Worm (Caenorhabditis elegans) whole organism, young adult: ENCODE results near the gene F25B4.4.

Source experiments
- B0336.3 ChIP-seq: fragments of 200-800 bp; sonication (Bioruptor generic); IDR thresholded peaks from 2 replicates; pipeline ENCODE4 v1.3.6; 2022; ENCODE audit warnings: missing genetic modification characterization, missing compliant biosample characterization
- C06A6.2 ChIP-seq: fragments of 200-800 bp; sonication (Bioruptor generic); conservative IDR thresholded peaks from 2 replicates; pipeline ENCODE4 v1.3.6; 2022; ENCODE audit warnings: missing genetic modification characterization, missing compliant biosample characterization
- F22D6.2 ChIP-seq: sonication (generic microtip); optimal IDR thresholded peaks from 2 replicates; lab custom pipeline; 2016; ENCODE audit warnings: mild to moderate bottlenecking, missing genetic modification characterization, missing compliant biosample characterization
- F23B12.7 ChIP-seq: sonication (generic microtip); optimal IDR thresholded peaks from 2 replicates; lab custom pipeline; 2017; ENCODE audit warnings: missing genetic modification characterization, mild to moderate bottlenecking, missing compliant biosample characterization, antibody characterized with exemption, moderate library complexity; ENCODE audit not compliant: insufficient read depth
- F49E8.2 ChIP-seq: sonication (generic microtip); optimal IDR thresholded peaks from 3 replicates; lab custom pipeline; 2017; ENCODE audit warnings: missing genetic modification characterization, mild to moderate bottlenecking, missing compliant biosample characterization, antibody characterized with exemption, moderate library complexity; ENCODE audit not compliant: insufficient read depth
- F55B11.4 ChIP-seq: sonication (generic microtip); optimal IDR thresholded peaks from 2 replicates; lab custom pipeline; 2016; ENCODE audit warnings: missing compliant biosample characterization, missing genetic modification characterization, borderline replicate concordance; ENCODE audit not compliant: insufficient read depth
- K11D2.4 ChIP-seq: fragments of 200-800 bp; sonication (Bioruptor generic); IDR thresholded peaks from 2 replicates; pipeline ENCODE4 v1.3.6; 2022; ENCODE audit warnings: missing genetic modification reagents, missing genetic modification characterization, missing compliant biosample characterization
- Y53G8AR.9 ChIP-seq: fragments of 200-800 bp; sonication (Bioruptor generic); conservative IDR thresholded peaks from 2 replicates; pipeline ENCODE4 v1.3.6; 2022; ENCODE audit warnings: missing genetic modification reagents, missing genetic modification characterization, missing compliant biosample characterization
- ZK185.1 ChIP-seq: sonication (generic microtip); optimal IDR thresholded peaks from 2 replicates; lab custom pipeline; 2016; ENCODE audit warnings: mild to moderate bottlenecking, missing genetic modification characterization, missing compliant biosample characterization; ENCODE audit not compliant: poor library complexity, severe bottlenecking
- attf-3 ChIP-seq: fragments of 200-800 bp; sonication (Bioruptor generic); conservative IDR thresholded peaks from 2 replicates; pipeline ENCODE4 v1.3.6; 2022; ENCODE audit warnings: missing genetic modification reagents, missing genetic modification characterization, missing compliant biosample characterization
- attf-5 ChIP-seq: fragments of 200-800 bp; sonication (Bioruptor generic); optimal IDR thresholded peaks from 2 replicates; lab custom pipeline; 2018; ENCODE audit warnings: mild to moderate bottlenecking, missing genetic modification characterization, missing compliant biosample characterization
- cebp-1 ChIP-seq, 2 experiments: fragments of 200-800 bp in 1 of 2; sonication (Bioruptor generic) in 1 of 2; sonication (generic microtip) in 1 of 2; IDR thresholded peaks in 1 of 2; optimal IDR thresholded peaks in 1 of 2; 2 replicates each; pipeline versions ENCODE4 v1.3.6 to Lab custom; 2017 to 2022; ENCODE audit warnings: missing compliant biosample characterization in 2 of 2, missing genetic modification characterization in 2 of 2, mild to moderate bottlenecking in 1 of 2, missing genetic modification reagents in 1 of 2, moderate library complexity in 1 of 2
- ceh-40 ChIP-seq: fragments of 200-800 bp; sonication (Bioruptor generic); IDR thresholded peaks from 2 replicates; pipeline ENCODE4 v1.3.6; 2022; ENCODE audit warnings: missing genetic modification characterization, missing compliant biosample characterization
- ceh-58 ChIP-seq: fragments of 200-800 bp; sonication (Bioruptor generic); IDR thresholded peaks from 2 replicates; pipeline ENCODE4 v1.3.6; 2022; ENCODE audit warnings: missing genetic modification characterization, missing compliant biosample characterization
- ceh-79 ChIP-seq: sonication (generic microtip); optimal IDR thresholded peaks from 2 replicates; lab custom pipeline; 2017; ENCODE audit warnings: mild to moderate bottlenecking, missing genetic modification characterization, missing compliant biosample characterization
- chd-7 ChIP-seq: sonication (generic microtip); optimal IDR thresholded peaks from 2 replicates; lab custom pipeline; 2016; ENCODE audit warnings: mild to moderate bottlenecking, missing genetic modification characterization, moderate library complexity, missing compliant biosample characterization
- egl-44 ChIP-seq: fragments of 200-800 bp; sonication (Bioruptor generic); IDR thresholded peaks from 2 replicates; pipeline ENCODE4 v1.3.6; 2022; ENCODE audit warnings: missing genetic modification reagents, missing genetic modification characterization, missing compliant biosample characterization
- ekl-4 ChIP-seq: fragments of 200-800 bp; sonication (Bioruptor generic); IDR thresholded peaks from 2 replicates; pipeline ENCODE4 v1.3.6; 2022; ENCODE audit warnings: missing genetic modification reagents, missing genetic modification characterization, missing compliant biosample characterization
- hmg-1.2 ChIP-seq: fragments of 200-800 bp; sonication (Bioruptor generic); IDR thresholded peaks from 2 replicates; pipeline ENCODE4 v1.3.6; 2022; ENCODE audit warnings: missing genetic modification reagents, missing genetic modification characterization, missing compliant biosample characterization
- hsf-1 ChIP-seq: fragments of 200-800 bp; sonication (Bioruptor generic); IDR thresholded peaks from 2 replicates; pipeline ENCODE4 v1.3.6; 2022; ENCODE audit warnings: missing genetic modification reagents, missing genetic modification characterization, missing compliant biosample characterization
- lag-1 ChIP-seq: fragments of 200-800 bp; sonication (Bioruptor generic); IDR thresholded peaks from 2 replicates; pipeline ENCODE4 v1.3.6; 2022; ENCODE audit warnings: missing genetic modification reagents, missing genetic modification characterization, missing compliant biosample characterization
- lin-54 ChIP-seq: fragments of 200-800 bp; sonication (Bioruptor generic); optimal IDR thresholded peaks from 2 replicates; lab custom pipeline; 2018; ENCODE audit warnings: mild to moderate bottlenecking, missing genetic modification characterization, missing compliant biosample characterization
- madf-10 ChIP-seq: sonication (generic microtip); optimal IDR thresholded peaks from 2 replicates; lab custom pipeline; 2016; ENCODE audit warnings: mild to moderate bottlenecking, missing genetic modification characterization, missing compliant biosample characterization
- mxl-1 ChIP-seq: sonication (generic microtip); optimal IDR thresholded peaks from 2 replicates; lab custom pipeline; 2016; ENCODE audit warnings: missing genetic modification characterization, missing compliant biosample characterization
- nfyb-1 ChIP-seq: fragments of 200-800 bp; sonication (Bioruptor generic); IDR thresholded peaks from 2 replicates; pipeline ENCODE4 v1.3.6; 2022; ENCODE audit warnings: missing genetic modification reagents, missing genetic modification characterization, missing compliant biosample characterization
- nhr-120 ChIP-seq: fragments of 200-800 bp; sonication (Bioruptor generic); IDR thresholded peaks from 2 replicates; pipeline ENCODE4 v1.3.6; 2022; ENCODE audit warnings: missing genetic modification characterization, missing compliant biosample characterization
- nhr-27 ChIP-seq: fragments of 200-800 bp; sonication (Bioruptor generic); optimal IDR thresholded peaks from 2 replicates; lab custom pipeline; 2018; ENCODE audit warnings: mild to moderate bottlenecking, missing genetic modification characterization, moderate library complexity, missing compliant biosample characterization
- nhr-90 ChIP-seq: sonication (generic microtip); optimal IDR thresholded peaks from 2 replicates; lab custom pipeline; 2016; ENCODE audit warnings: missing genotype, mild to moderate bottlenecking, missing genetic modification characterization, missing compliant biosample characterization
- sdz-38 ChIP-seq: sonication (generic microtip); optimal IDR thresholded peaks from 2 replicates; lab custom pipeline; 2016; ENCODE audit warnings: missing genotype, missing genetic modification characterization, missing compliant biosample characterization
- ztf-18 ChIP-seq: sonication (generic microtip); optimal IDR thresholded peaks from 2 replicates; lab custom pipeline; 2016; ENCODE audit warnings: missing genotype, mild to moderate bottlenecking, missing genetic modification characterization, missing compliant biosample characterization
- ztf-22 ChIP-seq: fragments of 200-800 bp; sonication (Bioruptor generic); optimal IDR thresholded peaks from 2 replicates; lab custom pipeline; 2018; ENCODE audit warnings: mild to moderate bottlenecking, missing genetic modification characterization, moderate library complexity, missing compliant biosample characterization
- ztf-6 ChIP-seq: fragments of 200-800 bp; sonication (Bioruptor generic); IDR thresholded peaks from 2 replicates; pipeline ENCODE4 v1.3.6; 2022; ENCODE audit warnings: missing genetic modification reagents, missing genetic modification characterization, missing compliant biosample characterization

F25B4.4 gene

ce11 chrV:5701106-5701505 lies 16.4 kb downstream of the F25B4.4 start:
- TF ChIP-seq hsf-1 (GFP tag; lab: Robert Waterston, UW): no peak
- peak; percentile 39 for TF ChIP-seq ZK185.1 (tag; lab: Kevin White, UChicago)
- 0 out of 2 replicates have a peak, but pooled peaks have one; percentile 19 for TF ChIP-seq Y53G8AR.9

- no peak for TF ChIP-seq attf-3 (GFP tag; lab: Robert Waterston, UW)
- no peak for TF ChIP-seq K11D2.4 (GFP tag; lab: Robert Waterston, UW)
- no peak for TF ChIP-seq ekl-4 (GFP tag; lab: Robert Waterston, UW)
- TF ChIP-seq chd-7: no peak
- TF ChIP-seq ztf-22 (GFP tag; lab: Kevin White, UChicago): no peak
- TF ChIP-seq B0336.3: no peak
- TF ChIP-seq ceh-40 (GFP tag; lab: Robert Waterston, UW): no peak
- no peak for TF ChIP-seq lag-1 (GFP tag; lab: Robert Waterston, UW)
- no peak for TF ChIP-seq F23B12.7 (tag; lab: Kevin White, UChicago)
- TF ChIP-seq nfyb-1 (GFP tag; lab: Robert Waterston, UW): no peak
- TF ChIP-seq ceh-58: no peak
- TF ChIP-seq cebp-1 (GFP tag; IDR thresholded peaks at IDR 0.05; lab: Robert Waterston, UW): no peak
- TF ChIP-seq cebp-1 (tag; optimal IDR thresholded peaks at IDR 0.05; lab: Kevin White, UChicago): no peak
- TF ChIP-seq egl-44 (GFP tag; lab: Robert Waterston, UW): no peak
- no peak for TF ChIP-seq nhr-27 (tag; lab: Kevin White, UChicago)
- TF ChIP-seq F55B11.4 (tag; lab: Kevin White, UChicago): no peak
- no peak for TF ChIP-seq ztf-18
- no peak for TF ChIP-seq ceh-79 (tag; lab: Kevin White, UChicago)
- no peak for TF ChIP-seq sdz-38 (tag; lab: Kevin White, UChicago)
- no peak for TF ChIP-seq F22D6.2 (tag; lab: Kevin White, UChicago)
- no peak for TF ChIP-seq mxl-1 (tag; lab: Kevin White, UChicago)
Measured at ce11 chrV:5704467-5704866, 19.8 kb downstream of the F25B4.4 start.

ce11 chrV:5705510-5705909 lies 20.8 kb downstream of the F25B4.4 start, which contains the start of gene peli-1:
Gene peli-1 (plus strand): TSS chrV:5705810.
- TF ChIP-seq nhr-120 (no peak), attf-3 (GFP tag; lab: Robert Waterston, UW) (no peak), C06A6.2 (GFP tag; lab: Robert Waterston, UW) (no peak), ztf-6 (no peak), madf-10 (tag; lab: Kevin White, UChicago) (no peak), nhr-90 (tag; lab: Kevin White, UChicago) (no peak), lin-54 (GFP tag; lab: Kevin White, UChicago) (no peak)

- no peak for TF ChIP-seq F49E8.2 (tag; lab: Kevin White, UChicago)
- TF ChIP-seq nfyb-1 (GFP tag; lab: Robert Waterston, UW): no peak
- TF ChIP-seq, all 124 proteins: peak for 0
Measured at ce11 chrV:5708331-5708730, 23.7 kb downstream of the F25B4.4 start.

ce11 chrV:5712189-5712588 lies 27.5 kb downstream of the F25B4.4 start:
- TF ChIP-seq Y53G8AR.9 (no peak), attf-3 (GFP tag; lab: Robert Waterston, UW) (peak; percentile 70), hmg-1.2 (GFP tag; lab: Robert Waterston, UW) (no peak), nhr-90 (tag; lab: Kevin White, UChicago) (no peak), ceh-40 (GFP tag; lab: Robert Waterston, UW) (no peak), attf-5 (GFP tag; lab: Kevin White, UChicago) (no peak)
- TF ChIP-seq, all 124 proteins: peak for 1
